Worm (Caenorhabditis elegans): ENCODE measurements around the gene hrg-3.

DNA sequence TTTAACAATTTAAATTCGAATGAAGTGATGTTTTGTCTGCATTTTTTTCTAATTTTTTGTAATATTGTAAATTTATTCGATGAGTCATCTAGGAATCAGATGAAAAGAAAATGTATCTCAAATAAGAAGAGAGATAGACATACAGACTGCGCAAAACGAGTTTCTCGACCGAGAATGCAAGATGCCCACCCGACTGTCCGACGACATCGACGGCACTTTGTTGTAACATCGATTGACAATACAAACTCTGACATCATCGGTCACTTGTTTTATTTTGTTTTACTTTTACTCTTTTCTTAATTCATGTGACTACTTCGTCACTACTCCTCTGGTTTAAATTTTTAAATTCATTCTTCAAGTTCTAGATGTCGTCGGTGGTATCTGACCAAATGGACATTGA is 15.4 kb upstream of the hrg-3 start, which contains the start of gene sta-2:
- TF ChIP-seq ztf-11 (tag; optimal IDR thresholded peaks at IDR 0.05) (no peak), nhr-28 (tag; optimal IDR thresholded peaks at IDR 0.05) (no peak), ceh-82 (tag; optimal IDR thresholded peaks at IDR 0.05) (no peak), snu-23 (GFP tag; optimal IDR thresholded peaks at IDR 0.05) (peak; percentile 66), lin-39 (tag; optimal IDR thresholded peaks at IDR 0.05) (no peak), unc-130 (tag; optimal IDR thresholded peaks at IDR 0.05) (peak; percentile 35), zag-1 (tag; optimal IDR thresholded peaks at IDR 0.05) (no peak), ceh-88 (GFP tag; IDR thresholded peaks at IDR 0.05) (no peak), blmp-1 (tag; optimal IDR thresholded peaks at IDR 0.05) (peak; percentile 86), rnt-1 (tag; optimal IDR thresholded peaks at IDR 0.05) (no peak), nhr-11 (tag; optimal IDR thresholded peaks at IDR 0.05) (no peak), lin-13 (GFP tag; optimal IDR thresholded peaks at IDR 0.05) (no peak), nhr-76 (tag; optimal IDR thresholded peaks at IDR 0.05) (no peak)

Data from whole organism, L1 larva.